Worm (Caenorhabditis elegans) whole organism, young adult: Measurements from ENCODE around the gene B0457.2.

Source experiments
- B0261.1 ChIP-seq: sonication (generic microtip); optimal IDR thresholded peaks from 2 replicates; lab custom pipeline; 2016; ENCODE audit warnings: mild to moderate bottlenecking, missing genetic modification characterization, moderate library complexity, missing compliant biosample characterization
- C17E4.6 ChIP-seq: fragments of 200-800 bp; sonication (Bioruptor generic); IDR thresholded peaks from 2 replicates; pipeline ENCODE4 v1.3.6; 2022; ENCODE audit warnings: missing genetic modification reagents, missing genetic modification characterization, missing compliant biosample characterization
- F23B12.7 ChIP-seq: sonication (generic microtip); optimal IDR thresholded peaks from 2 replicates; lab custom pipeline; 2017; ENCODE audit warnings: missing genetic modification characterization, mild to moderate bottlenecking, missing compliant biosample characterization, antibody characterized with exemption, moderate library complexity; ENCODE audit not compliant: insufficient read depth
- F52B5.7 ChIP-seq: sonication (generic microtip); optimal IDR thresholded peaks from 2 replicates; lab custom pipeline; 2016; ENCODE audit warnings: mild to moderate bottlenecking, missing genetic modification characterization, missing compliant biosample characterization
- F55B11.4 ChIP-seq: sonication (generic microtip); optimal IDR thresholded peaks from 2 replicates; lab custom pipeline; 2016; ENCODE audit warnings: missing compliant biosample characterization, missing genetic modification characterization, borderline replicate concordance; ENCODE audit not compliant: insufficient read depth
- F57C9.4 ChIP-seq: sonication (generic microtip); optimal IDR thresholded peaks from 2 replicates; lab custom pipeline; 2017; ENCODE audit warnings: mild to moderate bottlenecking, missing genetic modification characterization, missing compliant biosample characterization
- T07F8.4 ChIP-seq: sonication (generic microtip); optimal IDR thresholded peaks from 2 replicates; lab custom pipeline; 2016; ENCODE audit warnings: mild to moderate bottlenecking, missing genetic modification characterization, moderate library complexity, missing compliant biosample characterization
- Y95B8A.8 ChIP-seq: fragments of 200-800 bp; sonication (Bioruptor generic); IDR thresholded peaks from 2 replicates; pipeline ENCODE4 v1.3.6; 2022; ENCODE audit warnings: missing genetic modification reagents, missing genetic modification characterization, missing compliant biosample characterization
- ZK185.1 ChIP-seq: sonication (generic microtip); optimal IDR thresholded peaks from 2 replicates; lab custom pipeline; 2016; ENCODE audit warnings: mild to moderate bottlenecking, missing genetic modification characterization, missing compliant biosample characterization; ENCODE audit not compliant: poor library complexity, severe bottlenecking
- atf-7 ChIP-seq: sonication (generic microtip); optimal IDR thresholded peaks from 2 replicates; lab custom pipeline; 2017; ENCODE audit warnings: mild to moderate bottlenecking, missing genetic modification characterization, missing compliant biosample characterization
- attf-5 ChIP-seq: fragments of 200-800 bp; sonication (Bioruptor generic); optimal IDR thresholded peaks from 2 replicates; lab custom pipeline; 2018; ENCODE audit warnings: mild to moderate bottlenecking, missing genetic modification characterization, missing compliant biosample characterization
- attf-6 ChIP-seq: fragments of 200-800 bp; sonication (Bioruptor generic); IDR thresholded peaks from 2 replicates; pipeline ENCODE4 v1.3.6; 2022; ENCODE audit warnings: missing genetic modification reagents, missing genetic modification characterization, missing compliant biosample characterization
- bed-1 ChIP-seq: fragments of 200-800 bp; sonication (Bioruptor generic); IDR thresholded peaks from 2 replicates; pipeline ENCODE4 v1.3.6; 2022; ENCODE audit warnings: missing genetic modification reagents, missing genetic modification characterization, missing compliant biosample characterization
- bed-2 ChIP-seq: fragments of 200-800 bp; sonication (Bioruptor generic); IDR thresholded peaks from 2 replicates; pipeline ENCODE4 v1.3.6; 2022; ENCODE audit warnings: missing genetic modification reagents, missing genetic modification characterization, missing compliant biosample characterization
- dpff-1 ChIP-seq: sonication (generic microtip); optimal IDR thresholded peaks from 2 replicates; lab custom pipeline; 2017; ENCODE audit warnings: mild to moderate bottlenecking, missing genetic modification characterization, missing compliant biosample characterization
- egl-18 ChIP-seq: fragments of 200-800 bp; sonication (Bioruptor generic); IDR thresholded peaks from 2 replicates; pipeline ENCODE4 v1.3.6; 2022; ENCODE audit warnings: missing genetic modification reagents, missing genetic modification characterization, missing compliant biosample characterization
- gei-17 ChIP-seq: fragments of 200-800 bp; sonication (Bioruptor generic); optimal IDR thresholded peaks from 2 replicates; lab custom pipeline; 2018; ENCODE audit warnings: mild to moderate bottlenecking, missing genetic modification characterization, missing compliant biosample characterization
- him-1 ChIP-seq: sonication (generic microtip); optimal IDR thresholded peaks from 2 replicates; lab custom pipeline; 2016; ENCODE audit warnings: missing genotype, missing genetic modification reagents, missing genetic modification characterization, missing compliant biosample characterization
- hlh-26 ChIP-seq: fragments of 200-800 bp; sonication (Bioruptor generic); conservative IDR thresholded peaks from 2 replicates; pipeline ENCODE4 v1.3.6; 2022; ENCODE audit warnings: missing genetic modification reagents, missing genetic modification characterization, missing compliant biosample characterization
- hmg-1.2 ChIP-seq: fragments of 200-800 bp; sonication (Bioruptor generic); IDR thresholded peaks from 2 replicates; pipeline ENCODE4 v1.3.6; 2022; ENCODE audit warnings: missing genetic modification reagents, missing genetic modification characterization, missing compliant biosample characterization
- let-607 ChIP-seq, 2 experiments: fragments of 200-800 bp in 1 of 2; sonication (Bioruptor generic) in 1 of 2; sonication (generic microtip) in 1 of 2; optimal IDR thresholded peaks; 2 replicates each; lab custom pipeline; 2016 to 2018; ENCODE audit warnings: mild to moderate bottlenecking in 2 of 2, missing compliant biosample characterization in 2 of 2, missing genetic modification characterization in 2 of 2, moderate library complexity in 2 of 2, missing genotype in 1 of 2
- lin-40 ChIP-seq: sonication (generic microtip); optimal IDR thresholded peaks from 2 replicates; lab custom pipeline; 2016; ENCODE audit warnings: missing genetic modification characterization, mild to moderate bottlenecking, missing compliant biosample characterization, missing genotype, missing genetic modification reagents
- lsl-1 ChIP-seq: fragments of 200-800 bp; sonication (Bioruptor generic); optimal IDR thresholded peaks from 2 replicates; lab custom pipeline; 2018; ENCODE audit warnings: mild to moderate bottlenecking, missing genetic modification characterization, moderate library complexity, missing compliant biosample characterization
- lsy-27 ChIP-seq: sonication (generic microtip); optimal IDR thresholded peaks from 2 replicates; lab custom pipeline; 2017; ENCODE audit warnings: missing genetic modification characterization, mild to moderate bottlenecking, missing compliant biosample characterization, antibody characterized with exemption, missing genotype, borderline replicate concordance; ENCODE audit not compliant: insufficient read depth
- madf-3 ChIP-seq: fragments of 200-800 bp; sonication (Bioruptor generic); IDR thresholded peaks from 2 replicates; pipeline ENCODE4 v1.3.6; 2022; ENCODE audit warnings: missing genetic modification reagents, missing genetic modification characterization, missing compliant biosample characterization
- madf-6 ChIP-seq: fragments of 200-800 bp; sonication (Bioruptor generic); IDR thresholded peaks from 2 replicates; pipeline ENCODE4 v1.3.6; 2022; ENCODE audit warnings: missing genetic modification reagents, missing genetic modification characterization, missing compliant biosample characterization
- madf-8 ChIP-seq: fragments of 200-800 bp; sonication (Bioruptor generic); conservative IDR thresholded peaks from 2 replicates; pipeline ENCODE4 v1.3.6; 2022; ENCODE audit warnings: missing genetic modification reagents, missing genetic modification characterization, missing compliant biosample characterization
- mcd-1 ChIP-seq: fragments of 200-800 bp; sonication (Bioruptor generic); IDR thresholded peaks from 2 replicates; pipeline ENCODE4 v1.3.6; 2022; ENCODE audit warnings: missing genetic modification reagents, missing genetic modification characterization, missing compliant biosample characterization
- mes-4 ChIP-seq: sonication (generic microtip); optimal IDR thresholded peaks from 2 replicates; lab custom pipeline; 2016; ENCODE audit warnings: missing genotype, missing genetic modification characterization, missing compliant biosample characterization
- nfya-2 ChIP-seq: fragments of 200-800 bp; sonication (Bioruptor generic); IDR thresholded peaks from 2 replicates; pipeline ENCODE4 v1.3.6; 2022; ENCODE audit warnings: missing genetic modification reagents, missing genetic modification characterization, missing compliant biosample characterization
- nhr-179 ChIP-seq: sonication (generic microtip); optimal IDR thresholded peaks from 2 replicates; lab custom pipeline; 2016; ENCODE audit warnings: mild to moderate bottlenecking, missing genetic modification characterization, missing compliant biosample characterization
- nhr-27 ChIP-seq: fragments of 200-800 bp; sonication (Bioruptor generic); optimal IDR thresholded peaks from 2 replicates; lab custom pipeline; 2018; ENCODE audit warnings: mild to moderate bottlenecking, missing genetic modification characterization, moderate library complexity, missing compliant biosample characterization
- rec-8 ChIP-seq, 2 experiments: sonication (generic microtip); optimal IDR thresholded peaks; 2 replicates each; lab custom pipeline; 2016; ENCODE audit warnings: mild to moderate bottlenecking in 2 of 2, missing genetic modification characterization in 2 of 2, missing genetic modification reagents in 2 of 2, missing genotype in 2 of 2, missing biosample characterization in 1 of 2, missing compliant biosample characterization in 1 of 2, moderate library complexity in 1 of 2
- repo-1 ChIP-seq: sonication (generic microtip); optimal IDR thresholded peaks from 2 replicates; lab custom pipeline; 2017; ENCODE audit warnings: mild to moderate bottlenecking, missing genetic modification characterization, missing compliant biosample characterization
- snpc-3.4 ChIP-seq: sonication (generic microtip); optimal IDR thresholded peaks from 2 replicates; lab custom pipeline; 2017; ENCODE audit warnings: missing genetic modification characterization, mild to moderate bottlenecking, missing compliant biosample characterization, antibody characterized with exemption, moderate library complexity, missing genotype, missing genetic modification reagents
- somi-1 ChIP-seq: fragments of 200-800 bp; sonication (Bioruptor generic); optimal IDR thresholded peaks from 2 replicates; lab custom pipeline; 2018; ENCODE audit warnings: mild to moderate bottlenecking, missing genetic modification characterization, missing compliant biosample characterization
- sptf-2 ChIP-seq: fragments of 200-800 bp; sonication (Bioruptor generic); optimal IDR thresholded peaks from 2 replicates; lab custom pipeline; 2018; ENCODE audit warnings: mild to moderate bottlenecking, missing genetic modification characterization, missing compliant biosample characterization
- unc-130 ChIP-seq: sonication (generic microtip); optimal IDR thresholded peaks from 2 replicates; lab custom pipeline; 2016; ENCODE audit warnings: missing genetic modification reagents, missing genetic modification characterization, missing compliant biosample characterization
- xnd-1 ChIP-seq: sonication (generic microtip); optimal IDR thresholded peaks from 2 replicates; lab custom pipeline; 2016; ENCODE audit warnings: missing genotype, missing genetic modification reagents, missing genetic modification characterization, missing compliant biosample characterization
- ztf-25 ChIP-seq: fragments of 200-800 bp; sonication (Bioruptor generic); IDR thresholded peaks from 2 replicates; pipeline ENCODE4 v1.3.6; 2022; ENCODE audit warnings: missing genetic modification reagents, missing genetic modification characterization, missing compliant biosample characterization
- ztf-26 ChIP-seq: sonication (generic microtip); optimal IDR thresholded peaks from 2 replicates; lab custom pipeline; 2017; ENCODE audit warnings: missing genetic modification characterization, missing compliant biosample characterization
- ztf-6 ChIP-seq: fragments of 200-800 bp; sonication (Bioruptor generic); IDR thresholded peaks from 2 replicates; pipeline ENCODE4 v1.3.6; 2022; ENCODE audit warnings: missing genetic modification reagents, missing genetic modification characterization, missing compliant biosample characterization

The B0457.2 gene

DNA sequence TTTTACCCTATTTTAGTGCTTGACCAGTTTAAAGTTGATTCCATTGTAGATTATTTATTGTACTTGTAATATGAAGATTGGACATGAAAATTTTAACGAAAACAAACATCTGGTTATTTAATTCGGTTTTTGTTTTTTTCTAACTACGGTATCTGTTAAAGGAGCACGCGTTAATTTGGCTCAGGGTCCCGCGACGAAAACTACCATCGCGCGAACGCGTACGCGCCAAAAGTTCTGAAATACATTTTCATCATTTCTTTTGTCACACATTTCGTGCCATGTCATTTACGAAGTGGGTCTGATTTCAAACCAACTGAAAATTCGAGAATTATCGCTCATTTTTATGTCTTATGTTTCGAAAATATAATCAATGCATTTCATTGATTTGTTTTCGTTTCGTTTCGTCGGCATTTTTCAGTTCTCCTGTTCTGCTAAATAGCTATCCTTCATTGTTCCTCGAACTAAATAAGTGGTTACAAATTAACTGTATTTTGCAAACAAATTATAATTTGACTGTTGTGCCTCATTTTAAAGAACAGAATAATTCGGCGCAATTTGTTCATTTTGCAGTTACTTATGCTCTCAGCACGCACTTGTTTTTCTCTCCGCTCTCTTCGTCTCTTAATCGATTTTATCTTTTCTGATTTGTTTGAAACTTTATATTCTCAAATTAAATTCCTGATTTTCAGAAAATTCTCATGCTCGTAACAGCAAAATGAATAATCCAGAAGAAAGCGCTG, 7.5 kb upstream of the B0457.2 start, which contains the start of gene T21B10.3 (continued):
- TF ChIP-seq F23B12.7 (tag; lab: Kevin White, UChicago) (peak; percentile 80), rec-8 (tag; optimal IDR thresholded peaks at IDR 0.05; lab: Kevin White, UChicago) (no peak), ztf-6 (GFP tag; lab: Robert Waterston, UW) (no peak), F52B5.7 (tag; lab: Kevin White, UChicago) (peak; percentile 89), gei-17 (GFP tag; lab: Kevin White, UChicago) (peak; percentile 31), F55B11.4 (no peak), F57C9.4 (no peak), somi-1 (GFP tag; lab: Kevin White, UChicago) (peak; percentile 36), egl-18 (0 out of 2 replicates have a peak, but pooled peaks have one; percentile 67), xnd-1 (peak; percentile 98), Y95B8A.8 (GFP tag; lab: Robert Waterston, UW) (peak; percentile 96), nfya-2 (GFP tag; lab: Robert Waterston, UW) (peak; percentile 88; the same call in 1 of the 2 replicates), hmg-1.2 (GFP tag; lab: Robert Waterston, UW) (peak; percentile 75), ztf-26 (tag; lab: Kevin White, UChicago) (no peak), hlh-26 (GFP tag; lab: Robert Waterston, UW) (no peak), T07F8.4 (tag; lab: Kevin White, UChicago) (no peak), atf-7 (tag; lab: Kevin White, UChicago) (peak; percentile 42), him-1 (peak; percentile 72), B0261.1 (tag; lab: Kevin White, UChicago) (no peak), sptf-2 (no peak), madf-8 (GFP tag; lab: Robert Waterston, UW) (peak; percentile 98), let-607 (tag; optimal IDR thresholded peaks at IDR 0.05; lab: Kevin White, UChicago) (peak; percentile 25 to 35), C17E4.6 (peak; percentile 86), nhr-27 (tag; lab: Kevin White, UChicago) (peak; percentile 28), ZK185.1 (peak; percentile 33), madf-3 (GFP tag; lab: Robert Waterston, UW) (peak; percentile 93), lin-40 (tag; lab: Kevin White, UChicago) (peak; percentile 36), mcd-1 (GFP tag; lab: Robert Waterston, UW) (peak; percentile 79), attf-6 (GFP tag; lab: Robert Waterston, UW) (peak; percentile 87), repo-1 (peak; percentile 86), dpff-1 (tag; lab: Kevin White, UChicago) (peak; percentile 54), bed-2 (GFP tag; lab: Robert Waterston, UW) (peak; percentile 24; the same call in 1 of the 2 replicates), lsl-1 (GFP tag; lab: Kevin White, UChicago) (peak; percentile 100), unc-130 (GFP tag; lab: Kevin White, UChicago) (peak; percentile 95), mes-4 (tag; lab: Kevin White, UChicago) (no peak), ztf-25 (GFP tag; lab: Robert Waterston, UW) (peak; percentile 89), snpc-3.4 (tag; lab: Kevin White, UChicago) (peak; percentile 93), nhr-179 (tag; lab: Kevin White, UChicago) (no peak), lsy-27 (tag; lab: Kevin White, UChicago) (no peak), attf-5 (peak; percentile 24), bed-1 (GFP tag; lab: Robert Waterston, UW) (no peak), madf-6 (GFP tag; lab: Robert Waterston, UW) (peak; percentile 99)
